Fruit fly (Drosophila melanogaster): ENCODE data around the gene CG5376.

Gene CG5376

DNA sequence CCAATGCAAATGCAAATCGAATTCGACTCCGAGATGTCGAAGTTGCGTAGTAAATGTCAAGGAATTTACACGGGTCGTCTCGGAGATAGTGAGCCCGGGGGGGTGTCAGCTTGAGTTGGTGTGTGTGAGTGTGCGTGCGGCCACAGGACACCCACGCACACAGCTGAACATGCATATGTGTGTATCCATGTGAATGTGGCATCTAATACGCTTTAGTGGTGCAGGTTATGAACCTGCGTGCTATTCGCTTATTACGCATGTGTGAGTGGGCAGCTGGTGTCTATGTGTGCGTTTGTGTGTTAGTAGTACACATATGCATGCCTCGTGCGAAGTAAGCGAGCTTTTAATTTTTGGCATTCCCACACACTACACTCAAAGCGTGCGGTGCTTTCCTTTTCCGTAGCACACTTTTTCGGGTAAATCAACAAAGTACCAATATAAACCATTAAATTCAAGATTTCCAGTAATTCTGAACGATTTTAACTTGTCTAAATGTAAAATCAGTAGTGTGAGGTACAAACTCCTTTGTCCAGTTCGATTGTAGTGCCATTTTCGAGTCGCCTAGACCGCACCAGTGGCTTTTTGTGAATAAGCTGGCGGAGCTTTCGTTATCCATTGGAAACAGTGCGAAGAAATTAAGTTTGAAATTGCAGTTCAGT, 19.8 kb downstream of the CG5376 start (continued):
- TF ChIP-seq Ets96B (tag; optimal IDR thresholded peaks at IDR 0.05) (peak; percentile 76), svp (GFP tag) (peak; percentile 85), CG8319 (GFP tag; optimal IDR thresholded peaks at IDR 0.05) (peak; percentile 12), fd85E (GFP tag; optimal IDR thresholded peaks at IDR 0.05) (no peak), CG8632 (GFP tag; optimal IDR thresholded peaks at IDR 0.05) (peak; percentile 33), CG6792 (GFP tag; optimal IDR thresholded peaks at IDR 0.05) (peak; percentile 66), CG3919 (GFP tag; optimal IDR thresholded peaks at IDR 0.05) (peak; percentile 67), CG4318 (GFP tag; optimal IDR thresholded peaks at IDR 0.05) (no peak), CG7368 (GFP tag; optimal IDR thresholded peaks at IDR 0.05) (peak; percentile 66), CG16779 (tag; optimal IDR thresholded peaks at IDR 0.05) (peak; percentile 49), CG8119 (GFP tag; IDR thresholded peaks at IDR 0.05) (peak; percentile 79), OdsH (GFP tag; optimal IDR thresholded peaks at IDR 0.05) (no peak), dac (GFP tag; optimal IDR thresholded peaks at IDR 0.05) (peak; percentile 47), lz (GFP tag; optimal IDR thresholded peaks at IDR 0.05) (peak; percentile 72), eg (GFP tag; IDR thresholded peaks at IDR 0.05) (peak; percentile 68; the same call in 2 of the 3 replicates), Ets21C (GFP tag; optimal IDR thresholded peaks at IDR 0.05) (peak; percentile 39), dsx (GFP tag; optimal IDR thresholded peaks at IDR 0.05; ENCODE audit: poor library complexity, severe bottlenecking) (no peak), CG32006 (GFP tag; optimal IDR thresholded peaks at IDR 0.05) (peak; percentile 74), Smox (GFP tag; optimal IDR thresholded peaks at IDR 0.05) (peak; percentile 61), CG31627 (GFP tag; optimal IDR thresholded peaks at IDR 0.05) (peak; percentile 69), spab (GFP tag; optimal IDR thresholded peaks at IDR 0.05) (peak; percentile 58), CG6854 (GFP tag; optimal IDR thresholded peaks at IDR 0.05) (no peak), achi (GFP tag; optimal IDR thresholded peaks at IDR 0.05) (peak; percentile 66), Gug (GFP tag; IDR thresholded peaks at IDR 0.05) (peak; percentile 60), acj6 (GFP tag; optimal IDR thresholded peaks at IDR 0.05) (no peak), Met (GFP tag; optimal IDR thresholded peaks at IDR 0.05) (peak; percentile 69), pdm3 (GFP tag; optimal IDR thresholded peaks at IDR 0.05) (no peak), Sox14 (GFP tag; optimal IDR thresholded peaks at IDR 0.05) (peak; percentile 68), CG15336 (GFP tag; IDR thresholded peaks at IDR 0.05) (peak; percentile 76), salr (GFP tag; optimal IDR thresholded peaks at IDR 0.05) (peak in 1 of 2 experiments; percentile 59), CG6808 (GFP tag; optimal IDR thresholded peaks at IDR 0.05) (peak; percentile 57), Eip93F (GFP tag; optimal IDR thresholded peaks at IDR 0.05) (peak; percentile 5)

DNA sequence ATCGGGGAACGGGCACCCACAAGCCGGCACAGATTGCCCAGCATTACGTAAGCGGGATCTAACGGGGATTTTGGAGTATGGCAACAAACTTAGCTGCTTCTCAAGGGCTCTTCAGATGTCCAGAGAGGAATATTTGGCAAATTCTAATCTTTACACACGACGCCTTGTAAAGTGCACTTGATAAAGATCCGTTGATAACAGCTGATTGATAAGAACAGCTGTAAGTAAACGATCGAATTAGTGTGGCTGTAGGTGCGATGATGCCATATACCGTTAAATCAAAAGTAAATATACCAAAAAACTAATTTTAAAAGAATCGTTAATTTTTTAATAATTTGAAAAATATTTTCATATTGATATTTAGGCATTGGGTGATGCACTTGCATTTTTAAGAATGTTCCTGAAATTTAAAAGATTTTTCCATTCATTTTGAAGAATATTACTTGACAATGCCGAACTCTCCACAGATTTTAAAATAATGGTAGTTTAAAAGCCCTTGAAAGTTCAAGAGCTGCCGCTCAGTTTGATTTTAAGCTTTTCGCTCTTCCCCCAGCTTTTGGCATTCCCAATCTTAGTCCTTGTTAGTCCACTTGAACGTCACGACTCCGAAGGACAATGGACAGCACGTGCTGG, 20.7 kb downstream of the CG5376 start, which contains the start of the genes CG5377 and Nrx-1:
Gene CG5377, minus strand, starts transcription at position 219 of the 633 bp plus-strand sequence.
Gene Nrx-1, plus strand, starts transcription at position 574 of the 633 bp plus-strand sequence.
- TF ChIP-seq Met (GFP tag; optimal IDR thresholded peaks at IDR 0.05) (no peak), Blimp-1 (GFP tag; optimal IDR thresholded peaks at IDR 0.05) (no peak), vri (GFP tag; optimal IDR thresholded peaks at IDR 0.05) (peak; percentile 43), Eip78C (GFP tag) (no peak), spab (GFP tag; optimal IDR thresholded peaks at IDR 0.05) (no peak), svp (GFP tag) (peak; percentile 67)

DNA sequence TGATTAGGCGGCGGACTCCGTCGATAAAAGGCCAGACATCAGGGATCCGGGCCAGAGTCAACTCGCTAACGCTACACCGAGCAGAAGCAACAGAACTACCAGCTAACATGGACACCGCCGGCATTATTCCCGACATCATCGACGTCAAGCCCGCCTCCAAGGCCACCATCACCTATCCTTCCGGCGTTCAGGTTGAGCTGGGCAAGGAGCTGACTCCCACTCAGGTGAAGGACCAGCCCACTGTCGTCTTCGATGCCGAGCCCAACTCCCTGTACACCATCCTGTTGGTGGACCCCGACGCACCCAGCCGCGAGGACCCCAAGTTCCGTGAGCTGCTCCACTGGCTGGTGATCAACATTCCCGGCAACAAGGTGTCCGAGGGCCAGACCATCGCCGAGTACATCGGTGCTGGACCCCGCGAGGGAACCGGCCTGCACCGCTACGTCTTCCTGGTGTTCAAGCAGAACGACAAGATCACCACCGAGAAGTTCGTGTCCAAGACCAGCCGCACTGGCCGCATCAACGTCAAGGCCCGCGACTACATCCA, 22.7 kb downstream of the CG5376 start, which contains the start of gene Pebp1:
Gene Pebp1, plus strand, starts transcription at position 51 of the 547 bp plus-strand sequence.
- no peak for TF ChIP-seq spab (GFP tag; optimal IDR thresholded peaks at IDR 0.05)
- TF ChIP-seq CG6854 (GFP tag; optimal IDR thresholded peaks at IDR 0.05) = no peak
- no peak for TF ChIP-seq Lpt (GFP tag; optimal IDR thresholded peaks at IDR 0.05)
- no peak for TF ChIP-seq Hr38 (GFP tag; optimal IDR thresholded peaks at IDR 0.05)
- TF ChIP-seq ss (GFP tag; optimal IDR thresholded peaks at IDR 0.05) = no peak
- TF ChIP-seq Eip75B (GFP tag; optimal IDR thresholded peaks at IDR 0.05) = no peak
- no peak for TF ChIP-seq fkh (GFP tag; optimal IDR thresholded peaks at IDR 0.05)
